Worm (Caenorhabditis elegans): Measurements from ENCODE around the gene K09H11.11.
"Not testable (repeated sequence)": the region's sequence is repeated elsewhere in the genome, so short reads cannot be mapped to it uniquely, and the experiment has no call there.

DNA sequence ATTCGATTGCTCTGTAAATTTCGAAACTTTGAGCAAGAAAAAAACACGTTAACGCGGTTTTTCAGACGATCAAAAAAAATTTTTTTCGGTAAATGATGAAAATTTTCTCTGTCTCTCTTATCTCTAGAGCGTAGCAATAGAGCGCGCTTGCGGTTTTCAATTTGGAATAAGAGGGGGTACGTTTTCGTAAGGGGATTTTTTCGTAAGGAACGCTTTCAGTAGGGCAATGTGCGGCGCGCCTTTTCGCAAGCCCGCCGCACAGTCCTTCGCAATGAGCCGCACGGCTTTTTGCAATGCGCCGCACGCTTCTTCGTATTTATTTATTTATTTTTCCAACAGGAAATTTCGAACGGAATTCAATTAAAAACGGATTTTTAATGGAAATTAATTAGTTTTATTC lies 21.9 kb upstream of the K09H11.11 start, which contains the start of gene F44E7.4:
- peak; percentile 43 for TF ChIP-seq lsy-2 (tag; optimal IDR thresholded peaks at IDR 0.05)
- not testable (repeated sequence) for TF ChIP-seq elt-3 (tag; optimal IDR thresholded peaks at IDR 0.05); elt-1 (tag; optimal IDR thresholded peaks at IDR 0.05; ENCODE audit: borderline replicate concordance, insufficient read depth); zip-8 (tag; optimal IDR thresholded peaks at IDR 0.05); nhr-237 (tag; optimal IDR thresholded peaks at IDR 0.05)

All from whole organism, mixed stage, embryonic.